Worm (Caenorhabditis elegans): ENCODE results near the gene cyb-2.1.
"Not testable (repeated sequence)": the region's sequence is repeated elsewhere in the genome, so short reads cannot be mapped to it uniquely, and the experiment has no call there.

- not testable (repeated sequence) for TF ChIP-seq nhr-48 (tag; optimal IDR thresholded peaks at IDR 0.05); nhr-25 (tag; optimal IDR thresholded peaks at IDR 0.05; ENCODE audit: borderline replicate concordance, insufficient read depth); F44E2.7 (GFP tag; IDR thresholded peaks at IDR 0.05); tra-1 (GFP tag; IDR thresholded peaks at IDR 0.05); saeg-2 (GFP tag; IDR thresholded peaks at IDR 0.05); fos-1 (tag; optimal IDR thresholded peaks at IDR 0.05); unc-62 (GFP tag; optimal IDR thresholded peaks at IDR 0.05 in 1 of 2); unc-62 (tag; optimal IDR thresholded peaks at IDR 0.05); Y105C5A.15 (GFP tag; IDR thresholded peaks at IDR 0.05)
These were observed 1.7 kb downstream of the cyb-2.1 start, which contains the start of gene Y43E12A.3 for ce11 chrIV:10987342-10987945.
